Worm (Caenorhabditis elegans) whole organism, early embryonic: ENCODE results near the gene Y71H2B.8.
"Not testable (repeated sequence)": the region's sequence is repeated elsewhere in the genome, so short reads cannot be mapped to it uniquely, and the experiment has no call there.

Experiments used
- B0310.2 ChIP-seq: sonication (generic microtip); optimal IDR thresholded peaks from 2 replicates; lab custom pipeline; 2016; ENCODE audit warnings: mild to moderate bottlenecking, missing genetic modification characterization, missing compliant biosample characterization
- F13C5.2 ChIP-seq: sonication (generic microtip); optimal IDR thresholded peaks from 2 replicates; lab custom pipeline; 2017; ENCODE audit warnings: mild to moderate bottlenecking, missing genetic modification characterization, inconsistent platforms, missing compliant biosample characterization
- aly-1 ChIP-seq: sonication (generic microtip); optimal IDR thresholded peaks from 2 replicates; lab custom pipeline; 2016; ENCODE audit warnings: missing genetic modification characterization, missing compliant biosample characterization
- ama-1 ChIP-seq: fragments of 150-350 bp; optimal IDR thresholded peaks from 2 replicates; lab custom pipeline; 2014
- ceh-13 ChIP-seq: fragments of 200-800 bp; sonication (Bioruptor generic); optimal IDR thresholded peaks from 2 replicates; lab custom pipeline; 2018; ENCODE audit warnings: mild to moderate bottlenecking, missing genetic modification characterization, missing compliant biosample characterization
- ceh-36 ChIP-seq: sonication (generic microtip); optimal IDR thresholded peaks from 2 replicates; lab custom pipeline; 2016; ENCODE audit warnings: missing genetic modification characterization, inconsistent platforms, missing compliant biosample characterization
- ets-7 ChIP-seq: sonication (generic microtip); optimal IDR thresholded peaks from 2 replicates; lab custom pipeline; 2016; ENCODE audit warnings: missing genotype, missing genetic modification characterization, missing compliant biosample characterization
- flt-1 ChIP-seq: fragments of 200-800 bp; sonication (Bioruptor generic); IDR thresholded peaks from 2 replicates; pipeline ENCODE4 v1.3.6; 2022; ENCODE audit warnings: missing genetic modification characterization, missing compliant biosample characterization
- hmbx-1 ChIP-seq: sonication (generic microtip); optimal IDR thresholded peaks from 2 replicates; lab custom pipeline; 2016; ENCODE audit warnings: mild to moderate bottlenecking, missing genetic modification characterization, missing compliant biosample characterization
- hmg-4 ChIP-seq: fragments of 200-800 bp; sonication (Bioruptor generic); optimal IDR thresholded peaks from 2 replicates; lab custom pipeline; 2018; ENCODE audit warnings: mild to moderate bottlenecking, missing genetic modification characterization, missing compliant biosample characterization
- hnd-1 ChIP-seq: sonication (generic microtip); optimal IDR thresholded peaks from 2 replicates; lab custom pipeline; 2016; ENCODE audit warnings: missing genetic modification characterization, missing compliant biosample characterization
- pes-1 ChIP-seq: fragments of 200-800 bp; sonication (Bioruptor generic); IDR thresholded peaks from 2 replicates; pipeline ENCODE4 v1.3.6; 2022; ENCODE audit warnings: missing genetic modification reagents, missing genetic modification characterization, missing compliant biosample characterization
- scrt-1 ChIP-seq: fragments of 200-800 bp; sonication (Bioruptor generic); IDR thresholded peaks from 2 replicates; pipeline ENCODE4 v1.3.6; 2022; ENCODE audit warnings: missing genetic modification characterization, missing compliant biosample characterization
- sea-1 ChIP-seq: fragments of 200-800 bp; sonication (Bioruptor generic); conservative IDR thresholded peaks from 2 replicates; pipeline ENCODE4 v1.3.6; 2022; ENCODE audit warnings: missing genetic modification characterization, missing compliant biosample characterization
- tbx-11 ChIP-seq: fragments of 200-800 bp; sonication (Bioruptor generic); IDR thresholded peaks from 2 replicates; pipeline ENCODE4 v1.3.6; 2022; ENCODE audit warnings: missing genetic modification characterization, missing compliant biosample characterization
- tbx-37 ChIP-seq: fragments of 200-800 bp; sonication (Bioruptor generic); conservative IDR thresholded peaks from 2 replicates; pipeline ENCODE4 v1.3.6; 2022; ENCODE audit warnings: missing genetic modification reagents, missing genetic modification characterization, missing compliant biosample characterization
- tra-4 ChIP-seq: sonication (generic microtip); optimal IDR thresholded peaks from 2 replicates; lab custom pipeline; 2017; ENCODE audit warnings: missing genetic modification characterization, missing compliant biosample characterization

Y71H2B.8 gene

ce11 chrIII:2563883-2564282 lies 15.2 kb upstream of the Y71H2B.8 start, which contains the start of gene Y54F10AM.11:
TSS of gene Y54F10AM.11 (minus strand) at chrIII:2563983.
- TF ChIP-seq pes-1 (GFP tag; lab: Robert Waterston, UW); tbx-11; ceh-36 (tag; lab: Kevin White, UChicago): not testable (repeated sequence)

DNA sequence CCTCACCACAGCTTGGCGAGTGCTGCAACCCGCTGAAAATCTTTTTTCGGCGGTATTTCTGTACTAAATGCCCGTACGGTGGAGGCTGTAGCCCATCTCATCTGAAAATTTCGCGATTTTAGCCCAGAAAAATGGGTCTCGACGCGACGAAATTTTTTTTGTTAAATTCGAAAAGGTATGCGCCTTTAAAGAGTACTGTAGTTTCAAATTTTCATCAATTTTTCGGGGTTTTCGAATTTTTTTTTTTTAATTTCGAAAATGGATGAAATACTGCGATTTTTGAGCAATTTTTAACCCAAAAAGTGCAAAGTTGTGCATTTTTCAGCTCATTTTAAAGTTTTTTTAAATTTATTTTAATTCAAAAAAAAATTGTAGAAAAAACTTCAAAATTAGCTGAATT lies 7.6 kb upstream of the Y71H2B.8 start, which contains the start of gene Y54F10AR.2:
Y54F10AR.2 (minus strand) TSS at position 101 of the 400 bp plus-strand sequence.
- no peak for TF ChIP-seq sea-1 (GFP tag; lab: Robert Waterston, UW)
- no peak for TF ChIP-seq ceh-13 (GFP tag; lab: Kevin White, UChicago)
- no peak for TF ChIP-seq hmbx-1 (tag; lab: Kevin White, UChicago)
- TF ChIP-seq tra-4 (tag; lab: Kevin White, UChicago) = no peak

DNA sequence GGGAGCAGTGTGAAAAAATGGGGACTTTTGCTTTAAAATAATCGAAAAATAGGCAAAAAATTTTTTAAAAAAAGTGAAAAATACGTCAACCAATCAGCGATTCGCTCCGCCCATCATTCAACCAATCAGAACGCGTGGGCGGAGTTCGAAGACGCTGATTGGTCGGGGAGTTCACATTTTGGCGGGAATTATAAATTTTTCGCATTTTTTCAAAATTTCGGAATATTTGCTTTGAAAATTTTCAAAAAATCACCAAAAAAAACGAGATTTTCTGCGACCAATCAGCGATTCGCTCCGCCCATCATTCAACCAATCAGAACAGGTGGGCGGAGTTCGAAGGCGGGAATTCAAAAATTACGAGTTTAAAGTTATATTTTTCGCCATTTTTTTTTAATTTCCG lies 6.7 kb upstream of the Y71H2B.8 start:
- no peak for TF ChIP-seq sea-1 (GFP tag; lab: Robert Waterston, UW)
- no peak for TF ChIP-seq ceh-13 (GFP tag; lab: Kevin White, UChicago)
- TF ChIP-seq scrt-1 (GFP tag; lab: Robert Waterston, UW) = no peak
- TF ChIP-seq hmbx-1 (tag; lab: Kevin White, UChicago) = no peak
- TF ChIP-seq tbx-11 = no peak
- no peak for TF ChIP-seq tra-4 (tag; lab: Kevin White, UChicago)
- TF ChIP-seq hnd-1 (tag; lab: Kevin White, UChicago) = no peak
- TF ChIP-seq B0310.2 = no peak
- TF ChIP-seq ceh-36 (tag; lab: Kevin White, UChicago) = no peak
- TF ChIP-seq F13C5.2 = no peak
- no peak for TF ChIP-seq pes-1 (GFP tag; lab: Robert Waterston, UW)
- no peak for TF ChIP-seq ama-1 (lab: Kevin White, UChicago)
- TF ChIP-seq tbx-37 (GFP tag; lab: Robert Waterston, UW) = no peak

DNA sequence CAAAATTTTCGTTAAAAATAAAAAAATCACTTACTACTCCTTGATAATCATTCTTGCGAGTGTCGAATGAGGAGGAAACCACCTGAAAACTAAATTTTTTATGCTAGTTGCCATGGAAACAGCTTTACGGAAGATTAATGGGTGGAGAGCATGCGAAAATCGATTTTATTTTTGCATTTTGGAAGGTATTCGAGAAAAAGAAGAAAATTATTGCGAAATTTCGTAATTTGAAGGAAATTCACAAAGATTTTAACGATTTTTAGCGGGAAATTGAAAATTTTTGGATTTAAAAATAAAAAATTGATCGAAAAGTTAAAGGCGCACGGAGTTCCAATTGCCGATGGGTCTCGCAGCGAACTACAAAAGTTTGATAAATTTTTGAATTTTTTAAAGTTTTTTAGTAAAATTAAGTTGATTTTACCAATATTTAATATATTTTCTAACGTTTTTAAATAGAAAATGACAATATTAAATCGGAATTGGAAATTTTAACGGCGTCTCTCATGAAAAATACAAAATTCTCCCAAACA lies 3.4 kb upstream of the Y71H2B.8 start, which contains the start of gene Y54F10AR.1:
Y54F10AR.1 (minus strand) TSS at position 51 of the 530 bp plus-strand sequence.
- TF ChIP-seq aly-1 (tag; lab: Kevin White, UChicago) = no peak
- no peak for TF ChIP-seq sea-1 (GFP tag; lab: Robert Waterston, UW)
- no peak for TF ChIP-seq scrt-1 (GFP tag; lab: Robert Waterston, UW)
- no peak for TF ChIP-seq ceh-36 (tag; lab: Kevin White, UChicago)
- no peak for TF ChIP-seq F13C5.2
- no peak for TF ChIP-seq tra-4 (tag; lab: Kevin White, UChicago)
- TF ChIP-seq ets-7 = no peak
- no peak for TF ChIP-seq B0310.2
- TF ChIP-seq tbx-37 (GFP tag; lab: Robert Waterston, UW) = no peak
- no peak for TF ChIP-seq hmbx-1 (tag; lab: Kevin White, UChicago)
- no peak for TF ChIP-seq hnd-1 (tag; lab: Kevin White, UChicago)
- TF ChIP-seq ceh-13 (GFP tag; lab: Kevin White, UChicago) = no peak

ce11 chrIII:2576360-2577259 lies 2.5 kb upstream of the Y71H2B.8 start:
- TF ChIP-seq tra-4 (tag; lab: Kevin White, UChicago) = no peak
- peak; percentile 55 for TF ChIP-seq F13C5.2
- peak; percentile 28 for TF ChIP-seq hmg-4
- no peak for TF ChIP-seq scrt-1 (GFP tag; lab: Robert Waterston, UW)
- TF ChIP-seq ceh-13 (GFP tag; lab: Kevin White, UChicago) = no peak
- no peak for TF ChIP-seq ets-7
- TF ChIP-seq pes-1 (GFP tag; lab: Robert Waterston, UW) = 0 out of 2 replicates have a peak, but pooled peaks have one; percentile 47

ce11 chrIII:2577982-2578381 lies 1.1 kb upstream of the Y71H2B.8 start:
- TF ChIP-seq scrt-1 (GFP tag; lab: Robert Waterston, UW) (no peak), sea-1 (GFP tag; lab: Robert Waterston, UW) (no peak), pes-1 (GFP tag; lab: Robert Waterston, UW) (no peak), ama-1 (lab: Kevin White, UChicago) (no peak), ceh-36 (tag; lab: Kevin White, UChicago) (peak; percentile 83)

ce11 chrIII:2578563-2578962 lies 530 bp upstream of the Y71H2B.8 start:
- TF ChIP-seq hmg-4 = no peak
- no peak for TF ChIP-seq aly-1 (tag; lab: Kevin White, UChicago)
- no peak for TF ChIP-seq tbx-37 (GFP tag; lab: Robert Waterston, UW)
- TF ChIP-seq tbx-11 = no peak
- TF ChIP-seq scrt-1 (GFP tag; lab: Robert Waterston, UW) = no peak
- no peak for TF ChIP-seq B0310.2
- no peak for TF ChIP-seq pes-1 (GFP tag; lab: Robert Waterston, UW)

DNA sequence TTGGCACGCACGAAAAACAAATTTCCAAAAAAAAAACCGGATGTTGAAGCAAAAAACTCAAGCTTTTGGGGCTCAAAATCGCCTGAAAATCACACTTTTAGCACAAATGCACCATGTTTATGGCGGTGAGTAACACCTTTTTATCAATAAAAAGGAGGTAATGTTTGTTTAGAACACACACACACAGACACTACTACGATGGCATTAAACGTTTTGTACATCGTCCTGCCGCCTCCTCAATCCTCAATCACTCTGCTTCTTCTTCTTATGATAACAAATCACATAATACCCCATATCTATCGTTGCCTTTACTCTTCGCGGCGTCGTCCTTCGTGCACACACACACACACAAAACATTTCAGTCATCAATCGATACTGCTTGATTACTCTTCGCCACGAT lies 7.1 kb downstream of the Y71H2B.8 start, which contains the start of gene gpa-17:
gpa-17 (plus strand) TSS at position 363 of the 400 bp plus-strand sequence.
- TF ChIP-seq ets-7 (no peak), sea-1 (GFP tag; lab: Robert Waterston, UW) (no peak), flt-1 (no peak), ceh-13 (GFP tag; lab: Kevin White, UChicago) (no peak), aly-1 (tag; lab: Kevin White, UChicago) (no peak), scrt-1 (GFP tag; lab: Robert Waterston, UW) (no peak), ama-1 (lab: Kevin White, UChicago) (no peak), tbx-11 (no peak), hmg-4 (no peak), pes-1 (GFP tag; lab: Robert Waterston, UW) (no peak), hnd-1 (tag; lab: Kevin White, UChicago) (no peak), tra-4 (tag; lab: Kevin White, UChicago) (no peak), tbx-37 (GFP tag; lab: Robert Waterston, UW) (no peak), B0310.2 (no peak), F13C5.2 (no peak), ceh-36 (tag; lab: Kevin White, UChicago) (no peak), hmbx-1 (tag; lab: Kevin White, UChicago) (no peak)
